Fruit fly (Drosophila melanogaster) Kc167 (cell line): ENCODE measurements around the gene me31B.

ENCODE experiments used
- h ChIP-seq: fragments of >200 bp; optimal IDR thresholded peaks from 3 replicates; lab custom pipeline; 2018; ENCODE audit warnings: missing external identifiers
- insv ChIP-seq: fragments of >200 bp; optimal IDR thresholded peaks from 3 replicates; lab custom pipeline; 2018; ENCODE audit warnings: missing external identifiers
- psq ChIP-seq: fragments of >200 bp; optimal IDR thresholded peaks from 2 replicates; lab custom pipeline; 2017; ENCODE audit warnings: missing external identifiers
- ttk ChIP-seq: sonication (Bioruptor generic); optimal IDR thresholded peaks from 2 replicates; lab custom pipeline; 2017; ENCODE audit warnings: missing external identifiers

DNA sequence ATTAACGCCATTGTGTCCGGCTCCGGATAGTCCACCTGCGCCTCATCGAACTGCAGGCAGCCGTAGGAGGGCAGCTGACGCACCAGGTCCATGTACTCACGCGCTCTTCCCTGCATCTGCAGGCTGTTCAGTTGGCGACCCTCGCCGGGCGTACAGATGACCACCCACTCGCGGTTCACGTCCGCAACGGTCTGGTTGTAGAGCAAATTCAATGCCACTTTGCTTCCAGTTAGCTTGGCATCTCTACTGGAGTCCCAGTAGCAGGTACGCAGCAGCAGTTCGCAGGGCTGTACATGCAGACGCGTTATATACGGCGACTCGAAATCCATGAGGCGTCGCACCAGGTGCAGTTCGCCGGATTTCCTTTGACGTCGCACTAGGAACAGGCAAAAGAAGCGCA, 33.2 kb upstream of the me31B start:
- TF ChIP-seq psq (lab: Kevin White, UChicago), result no peak
- peak; percentile 87 for TF ChIP-seq ttk
- no peak for TF ChIP-seq insv
- TF ChIP-seq h, result no peak
